Worm (Caenorhabditis elegans): ENCODE data around the gene klf-3.

- no peak for TF ChIP-seq him-1 (tag; optimal IDR thresholded peaks at IDR 0.05)
- TF ChIP-seq W03F9.2 (tag; optimal IDR thresholded peaks at IDR 0.05): no peak
- TF ChIP-seq dao-5 (tag; optimal IDR thresholded peaks at IDR 0.05): no peak
Observed at ce11 chrII:6646903-6647302, 30.2 kb downstream of the klf-3 start.

Data from whole organism, L4/young adult.